Fruit fly (Drosophila melanogaster): ENCODE data around the gene Plap.

The Plap gene

DNA sequence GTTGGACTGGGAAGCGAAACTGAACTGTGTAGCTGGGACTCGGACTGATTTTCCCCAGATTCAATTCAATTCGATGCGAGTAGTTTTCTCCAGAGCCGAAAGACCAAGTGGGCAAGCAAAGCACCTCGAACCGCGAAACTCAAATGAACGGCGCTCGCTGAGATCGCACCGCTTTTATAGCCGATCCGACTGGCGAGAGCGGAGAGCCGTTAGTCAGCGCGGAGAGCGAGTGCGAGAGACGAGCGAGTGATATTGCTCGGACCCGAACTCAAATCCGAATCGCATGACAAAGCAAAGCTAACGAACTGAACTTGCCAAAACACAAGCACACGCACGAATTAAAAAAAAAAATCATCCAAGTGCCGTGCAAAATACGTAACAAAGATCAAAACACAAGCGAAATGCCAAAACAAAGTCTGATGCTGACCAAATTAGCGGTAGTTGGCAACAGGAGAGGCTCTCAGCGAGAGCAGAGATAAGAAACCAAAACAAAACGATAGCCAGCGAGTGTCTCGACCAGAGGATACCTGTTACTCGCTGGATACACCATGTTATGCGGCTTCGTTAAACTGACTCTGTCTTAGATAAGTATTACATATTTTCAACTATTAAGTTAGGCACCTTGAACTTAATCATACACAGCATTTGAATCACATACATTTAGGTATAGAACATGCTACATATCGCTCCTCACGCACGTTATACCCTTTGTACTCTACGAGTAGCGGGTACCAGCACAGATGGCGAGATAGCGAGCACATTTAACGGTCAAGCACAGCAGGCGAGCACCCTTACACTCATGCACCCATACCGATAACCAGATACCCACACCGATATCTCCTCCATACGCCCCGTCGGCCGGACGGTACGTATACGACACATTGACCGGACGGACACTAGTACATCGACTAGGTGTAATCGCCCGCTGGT is 51.0 kb downstream of the Plap start:
- TF ChIP-seq psq (optimal IDR thresholded peaks at IDR 0.05), result no peak
- TF ChIP-seq EcR (GFP tag; optimal IDR thresholded peaks at IDR 0.05), result peak in 1 of 2 experiments; percentile 23
- peak; percentile 93 for TF ChIP-seq Dll (optimal IDR thresholded peaks at IDR 0.05)
- peak; percentile 96 for TF ChIP-seq pan (optimal IDR thresholded peaks at IDR 0.05)
- no peak for TF ChIP-seq usp (GFP tag; optimal IDR thresholded peaks at IDR 0.05)
- TF ChIP-seq CG8478 (optimal IDR thresholded peaks at IDR 0.05), result no peak

dm6 chr2L:1118149-1118548 is 52.0 kb downstream of the Plap start:
- no peak for TF ChIP-seq CG8478 (optimal IDR thresholded peaks at IDR 0.05)
- no peak for TF ChIP-seq EcR (GFP tag; optimal IDR thresholded peaks at IDR 0.05)
- no peak for TF ChIP-seq Dll (optimal IDR thresholded peaks at IDR 0.05)
- no peak for TF ChIP-seq pan (optimal IDR thresholded peaks at IDR 0.05)
- TF ChIP-seq psq (optimal IDR thresholded peaks at IDR 0.05), result no peak
- no peak for TF ChIP-seq usp (GFP tag; optimal IDR thresholded peaks at IDR 0.05)
